Worm (Caenorhabditis elegans): ENCODE measurements around the gene F47D12.9.

DNA sequence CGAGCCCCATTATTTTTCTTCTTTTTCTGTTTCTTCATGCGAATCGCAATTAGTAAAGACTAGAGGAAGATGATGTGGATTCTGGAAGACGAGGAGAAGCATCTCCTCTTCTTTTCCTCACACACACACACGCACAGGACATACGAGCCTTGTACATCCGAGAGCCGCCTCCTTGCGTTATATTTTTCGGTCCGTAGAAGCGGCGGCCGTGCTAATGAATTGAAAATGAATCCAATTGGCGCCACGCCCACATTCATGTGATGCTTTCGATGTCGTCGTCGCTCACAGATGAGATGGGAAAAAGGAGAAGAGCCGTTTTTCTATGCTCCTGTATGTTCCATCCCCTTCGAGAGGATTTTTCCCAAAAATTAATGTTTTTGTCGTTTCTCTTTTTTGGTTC, 48.3 kb upstream of the F47D12.9 start:
- no peak for TF ChIP-seq ets-4 (GFP tag; optimal IDR thresholded peaks at IDR 0.05)
- no peak for TF ChIP-seq F22D6.2 (tag; optimal IDR thresholded peaks at IDR 0.05)
- no peak for TF ChIP-seq dox-1 (GFP tag; IDR thresholded peaks at IDR 0.05)
- TF ChIP-seq Y56A3A.18 (GFP tag; IDR thresholded peaks at IDR 0.05): no peak
- no peak for TF ChIP-seq ceh-91 (GFP tag; IDR thresholded peaks at IDR 0.05)
